Fruit fly (Drosophila melanogaster) whole organism, prepupa: ENCODE data around the gene CG11267.
A peak's percentile ranks its signal among the peaks of the same experiment; 100 is the strongest.

ENCODE experiments used
- Blimp-1 ChIP-seq: fragments of 200-800 bp; sonication (Bioruptor generic); optimal IDR thresholded peaks from 3 replicates; lab custom pipeline; 2017; ENCODE audit warnings: missing biosample characterization, missing genetic modification characterization, mild to moderate bottlenecking, moderate library complexity, missing genetic modification reagents
- CG11762 ChIP-seq: fragments of 200-800 bp; sonication (Bioruptor generic); optimal IDR thresholded peaks from 3 replicates; lab custom pipeline; 2016; ENCODE audit warnings: missing biosample characterization, missing genetic modification characterization; ENCODE audit not compliant: insufficient read depth
- CG11902 ChIP-seq: fragments of 200-800 bp; sonication (Bioruptor generic); optimal IDR thresholded peaks from 3 replicates; lab custom pipeline; 2016; ENCODE audit warnings: missing biosample characterization, missing genetic modification characterization
- CG3032 ChIP-seq: fragments of 200-800 bp; optimal IDR thresholded peaks from 2 replicates; lab custom pipeline; 2019; ENCODE audit warnings: missing biosample characterization, mild to moderate bottlenecking, missing genetic modification characterization, moderate library complexity
- CG31627 ChIP-seq: fragments of 200-800 bp; sonication (Bioruptor generic); optimal IDR thresholded peaks from 3 replicates; lab custom pipeline; 2016; ENCODE audit warnings: missing biosample characterization, missing genetic modification characterization
- CG34406 ChIP-seq: fragments of 200-800 bp; sonication (Bioruptor generic); optimal IDR thresholded peaks from 3 replicates; lab custom pipeline; 2016; ENCODE audit warnings: missing biosample characterization, missing genetic modification characterization
- CG3919 ChIP-seq: fragments of 200-800 bp; sonication (Bioruptor generic); optimal IDR thresholded peaks from 3 replicates; lab custom pipeline; 2016; ENCODE audit warnings: missing biosample characterization, missing genetic modification characterization
- CG4318 ChIP-seq: fragments of 200-800 bp; sonication (Bioruptor generic); optimal IDR thresholded peaks from 3 replicates; lab custom pipeline; 2017; ENCODE audit warnings: missing biosample characterization, mild to moderate bottlenecking, missing genetic modification characterization
- CG6163 ChIP-seq: fragments of 200-800 bp; sonication (Bioruptor generic); IDR thresholded peaks from 3 replicates; pipeline ENCODE4 v1.3.6; 2022; ENCODE audit warnings: missing biosample characterization, missing genetic modification characterization
- CG6792 ChIP-seq: fragments of 200-800 bp; sonication (Bioruptor generic); optimal IDR thresholded peaks from 3 replicates; lab custom pipeline; 2016; ENCODE audit warnings: missing biosample characterization, missing genetic modification characterization
- CG6854 ChIP-seq: fragments of 200-800 bp; sonication (Bioruptor generic); optimal IDR thresholded peaks from 2 replicates; lab custom pipeline; 2017; ENCODE audit warnings: missing biosample characterization, mild to moderate bottlenecking, missing genetic modification characterization
- CG7368 ChIP-seq: fragments of 200-800 bp; sonication (Bioruptor generic); optimal IDR thresholded peaks from 3 replicates; lab custom pipeline; 2016; ENCODE audit warnings: missing biosample characterization, missing genetic modification characterization
- CG8319 ChIP-seq: fragments of 200-800 bp; sonication (Bioruptor generic); optimal IDR thresholded peaks from 3 replicates; lab custom pipeline; 2016; ENCODE audit warnings: missing biosample characterization, missing genetic modification characterization
- CG8632 ChIP-seq: fragments of 200-800 bp; sonication (Bioruptor generic); optimal IDR thresholded peaks from 3 replicates; lab custom pipeline; 2016; ENCODE audit warnings: missing biosample characterization, missing genetic modification characterization
- CG9139 ChIP-seq: fragments of 200-800 bp; sonication (Bioruptor generic); optimal IDR thresholded peaks from 3 replicates; lab custom pipeline; 2017; ENCODE audit warnings: missing biosample characterization, mild to moderate bottlenecking, missing genetic modification characterization
- Eip78C ChIP-seq: fragments of 200-800 bp; sonication (Bioruptor generic); peaks from one replicate; lab custom pipeline; 2016; ENCODE audit warnings: missing biosample characterization, missing genetic modification characterization
- Eip93F ChIP-seq: fragments of 200-800 bp; sonication (Bioruptor generic); optimal IDR thresholded peaks from 2 replicates; lab custom pipeline; 2016; ENCODE audit warnings: missing biosample characterization, mild to moderate bottlenecking, missing genetic modification characterization
- Ets21C ChIP-seq: fragments of 200-800 bp; sonication (Bioruptor generic); optimal IDR thresholded peaks from 3 replicates; lab custom pipeline; 2016; ENCODE audit warnings: missing biosample characterization, missing genetic modification characterization
- Ets96B ChIP-seq: fragments of 200-800 bp; optimal IDR thresholded peaks from 2 replicates; lab custom pipeline; 2019; ENCODE audit warnings: missing biosample characterization, mild to moderate bottlenecking, missing genetic modification characterization, moderate library complexity
- Gug ChIP-seq: fragments of 200-800 bp; sonication (Bioruptor generic); IDR thresholded peaks from 2 replicates; pipeline ENCODE4 v1.3.6; 2022; ENCODE audit warnings: missing biosample characterization, missing genetic modification characterization
- Hr38 ChIP-seq: sonication (Bioruptor generic); optimal IDR thresholded peaks from 2 replicates; lab custom pipeline; 2016; ENCODE audit warnings: missing biosample characterization, missing genetic modification characterization
- Hr39 ChIP-seq: fragments of 200-800 bp; sonication (Bioruptor generic); optimal IDR thresholded peaks from 2 replicates; lab custom pipeline; 2016; ENCODE audit warnings: missing biosample characterization, missing genetic modification characterization
- Hr4 ChIP-seq: fragments of 200-800 bp; sonication (Bioruptor generic); optimal IDR thresholded peaks from 3 replicates; lab custom pipeline; 2016; ENCODE audit warnings: missing biosample characterization, missing genetic modification characterization
- Met ChIP-seq: fragments of 200-800 bp; sonication (Bioruptor generic); optimal IDR thresholded peaks from 3 replicates; lab custom pipeline; 2016; ENCODE audit warnings: missing biosample characterization, missing genetic modification characterization
- OdsH ChIP-seq: fragments of 200-800 bp; sonication (Bioruptor generic); optimal IDR thresholded peaks from 3 replicates; lab custom pipeline; 2016; ENCODE audit warnings: missing biosample characterization, missing genetic modification characterization
- Smox ChIP-seq: fragments of 200-800 bp; sonication (Bioruptor generic); optimal IDR thresholded peaks from 3 replicates; lab custom pipeline; 2016; ENCODE audit warnings: missing biosample characterization, missing genetic modification characterization
- Sox102F ChIP-seq: fragments of 200-800 bp; sonication (Bioruptor generic); optimal IDR thresholded peaks from 2 replicates; lab custom pipeline; 2016; ENCODE audit warnings: missing biosample characterization, mild to moderate bottlenecking, missing genetic modification characterization
- Sox15 ChIP-seq: fragments of 200-800 bp; sonication (Bioruptor generic); optimal IDR thresholded peaks from 3 replicates; lab custom pipeline; 2016; ENCODE audit warnings: missing biosample characterization, missing genetic modification characterization
- achi ChIP-seq: fragments of 200-800 bp; sonication (Bioruptor generic); optimal IDR thresholded peaks from 3 replicates; lab custom pipeline; 2016; ENCODE audit warnings: missing biosample characterization, missing genetic modification characterization
- cyc ChIP-seq: fragments of 200-800 bp; sonication (Bioruptor generic); optimal IDR thresholded peaks from 3 replicates; lab custom pipeline; 2016; ENCODE audit warnings: missing biosample characterization, missing genetic modification characterization
- dac ChIP-seq: fragments of 200-800 bp; sonication (Bioruptor generic); optimal IDR thresholded peaks from 2 replicates; lab custom pipeline; 2017; ENCODE audit warnings: missing biosample characterization, mild to moderate bottlenecking, missing genetic modification characterization
- dsx ChIP-seq: fragments of 200-800 bp; optimal IDR thresholded peaks from 3 replicates; lab custom pipeline; 2019; ENCODE audit warnings: missing biosample characterization, mild to moderate bottlenecking, missing genetic modification characterization, moderate library complexity; ENCODE audit not compliant: poor library complexity, severe bottlenecking
- esn ChIP-seq: fragments of 200-800 bp; sonication (Bioruptor generic); optimal IDR thresholded peaks from 2 replicates; lab custom pipeline; 2016; ENCODE audit warnings: missing biosample characterization, mild to moderate bottlenecking, missing genetic modification characterization, moderate library complexity
- fd59A ChIP-seq: fragments of 200-800 bp; sonication (Bioruptor generic); optimal IDR thresholded peaks from 2 replicates; lab custom pipeline; 2017; ENCODE audit warnings: missing biosample characterization, mild to moderate bottlenecking, missing genetic modification characterization, missing genetic modification reagents
- fd85E ChIP-seq: fragments of 200-800 bp; sonication (Bioruptor generic); optimal IDR thresholded peaks from 3 replicates; lab custom pipeline; 2016; ENCODE audit warnings: missing biosample characterization, missing genetic modification characterization
- lz ChIP-seq: fragments of 200-800 bp; sonication (Bioruptor generic); optimal IDR thresholded peaks from 3 replicates; lab custom pipeline; 2016; ENCODE audit warnings: missing biosample characterization, missing genetic modification characterization
- net ChIP-seq: fragments of 200-800 bp; sonication (Bioruptor generic); optimal IDR thresholded peaks from 3 replicates; lab custom pipeline; 2016; ENCODE audit warnings: missing biosample characterization, missing genetic modification characterization
- pdm3 ChIP-seq: fragments of 200-800 bp; sonication (Bioruptor generic); optimal IDR thresholded peaks from 3 replicates; lab custom pipeline; 2016; ENCODE audit warnings: missing biosample characterization, missing genetic modification characterization
- spab ChIP-seq: fragments of 200-800 bp; sonication (Bioruptor generic); optimal IDR thresholded peaks from 2 replicates; lab custom pipeline; 2017; ENCODE audit warnings: missing biosample characterization, mild to moderate bottlenecking, missing genetic modification characterization, missing genetic modification reagents
- ss ChIP-seq, 2 experiments: fragments of 200-800 bp; sonication (Bioruptor generic); optimal IDR thresholded peaks; 2 replicates in 1 of 2; 3 replicates in 1 of 2; lab custom pipeline; 2017 to 2018; ENCODE audit warnings: mild to moderate bottlenecking in 2 of 2, missing biosample characterization in 2 of 2, missing genetic modification characterization in 2 of 2, moderate library complexity in 1 of 2
- svp ChIP-seq: fragments of 200-800 bp; sonication (Bioruptor generic); peaks from one replicate; lab custom pipeline; 2016; ENCODE audit warnings: missing biosample characterization, missing genetic modification characterization
- topi ChIP-seq: fragments of 200-800 bp; sonication (Bioruptor generic); optimal IDR thresholded peaks from 3 replicates; lab custom pipeline; 2016; ENCODE audit warnings: missing biosample characterization, missing genetic modification characterization
- vri ChIP-seq: fragments of 200-800 bp; sonication (Bioruptor generic); optimal IDR thresholded peaks from 3 replicates; lab custom pipeline; 2016; ENCODE audit warnings: missing biosample characterization, mild to moderate bottlenecking, missing genetic modification characterization

Gene CG11267

DNA sequence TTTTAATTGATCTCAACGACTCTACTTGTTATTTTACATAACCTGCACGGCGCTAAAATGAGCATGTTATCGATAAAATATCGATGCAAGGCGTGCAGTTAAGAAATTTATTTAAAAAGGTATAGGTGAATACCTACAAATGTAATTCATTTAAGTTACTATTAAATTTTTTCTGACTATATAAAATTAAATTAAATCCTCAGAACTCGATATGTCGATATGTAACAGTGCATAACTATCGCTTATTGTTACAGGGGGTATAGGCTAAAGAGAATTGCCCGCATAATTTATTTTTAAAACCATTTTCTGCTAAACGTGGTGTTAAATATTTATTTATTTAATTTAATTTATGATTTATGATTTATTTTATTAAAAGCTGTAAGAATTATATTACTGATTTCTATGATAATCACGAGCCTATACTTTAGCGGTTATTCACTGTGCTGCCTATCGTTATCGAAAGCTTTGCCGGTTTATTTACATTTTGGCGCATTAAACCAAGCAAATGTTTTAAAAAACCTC, 2.0 kb downstream of the CG11267 start, which contains the start of the genes mRpL20 and Icmt (continued):
- TF ChIP-seq spab (GFP tag; lab: Kevin White, UChicago): peak; percentile 77
- TF ChIP-seq dsx: peak; percentile 95
- peak; percentile 97 for TF ChIP-seq Eip78C
- TF ChIP-seq CG6854 (GFP tag; lab: Kevin White, UChicago): peak; percentile 57
- peak; percentile 72 for TF ChIP-seq dac (GFP tag; lab: Kevin White, UChicago)
- peak; percentile 96 for TF ChIP-seq Ets96B (tag; lab: Kevin White, UChicago)
- TF ChIP-seq CG8632 (GFP tag; lab: Kevin White, UChicago): peak; percentile 95
- peak; percentile 73 for TF ChIP-seq CG9139
- TF ChIP-seq ss (GFP tag; optimal IDR thresholded peaks at IDR 0.05; lab: Kevin White, UChicago): peak; percentile 85 to 91
- TF ChIP-seq CG7368: peak; percentile 67
- peak; percentile 86 for TF ChIP-seq CG31627 (GFP tag; lab: Kevin White, UChicago)
- peak; percentile 82 for TF ChIP-seq fd59A (GFP tag; lab: Kevin White, UChicago)
- peak; percentile 84 for TF ChIP-seq CG4318 (GFP tag; lab: Kevin White, UChicago)
- TF ChIP-seq fd85E (GFP tag; lab: Kevin White, UChicago): peak; percentile 35
- peak; percentile 75 for TF ChIP-seq Ets21C
- TF ChIP-seq CG11902 (GFP tag; lab: Kevin White, UChicago): peak; percentile 86

DNA sequence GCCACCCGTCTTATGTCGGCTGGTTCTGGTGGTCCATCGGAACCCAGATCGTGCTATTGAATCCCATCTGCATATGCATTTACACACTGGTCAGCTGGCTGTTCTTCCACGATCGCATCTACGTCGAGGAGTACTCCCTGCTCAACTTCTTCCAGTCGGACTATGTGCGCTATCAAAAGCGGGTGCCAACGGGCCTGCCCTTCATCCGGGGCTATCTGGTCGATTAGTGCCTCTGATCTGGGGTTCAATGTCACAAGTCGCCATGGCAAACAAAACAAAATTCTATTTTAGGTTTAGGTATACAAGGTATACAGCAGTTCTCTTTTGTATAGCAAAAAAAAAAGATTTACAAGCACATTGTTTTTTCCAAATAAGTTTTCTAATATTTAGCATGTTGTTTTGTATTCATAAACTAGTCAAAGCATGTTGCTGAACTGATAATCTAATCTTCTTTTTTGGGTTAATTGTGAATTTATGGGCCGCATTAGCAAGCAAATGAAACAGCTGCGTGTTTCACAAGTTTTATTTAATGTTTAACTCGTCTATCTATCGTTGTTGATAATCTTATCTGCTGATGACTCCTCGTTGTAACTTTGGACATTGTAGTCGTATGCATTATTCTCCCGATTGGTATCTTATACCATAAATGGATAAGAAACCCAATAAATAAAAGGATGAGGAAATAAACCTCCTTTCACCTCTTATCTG, 3.6 kb downstream of the CG11267 start:
- TF ChIP-seq Hr39 (GFP tag; lab: Kevin White, UChicago) (no peak), CG4318 (GFP tag; lab: Kevin White, UChicago) (no peak), CG6792 (no peak), Eip93F (GFP tag; lab: Kevin White, UChicago) (no peak), svp (peak; percentile 78), achi (GFP tag; lab: Kevin White, UChicago) (no peak), CG31627 (GFP tag; lab: Kevin White, UChicago) (no peak), OdsH (GFP tag; lab: Kevin White, UChicago) (no peak), CG11762 (GFP tag; lab: Kevin White, UChicago) (no peak)

DNA sequence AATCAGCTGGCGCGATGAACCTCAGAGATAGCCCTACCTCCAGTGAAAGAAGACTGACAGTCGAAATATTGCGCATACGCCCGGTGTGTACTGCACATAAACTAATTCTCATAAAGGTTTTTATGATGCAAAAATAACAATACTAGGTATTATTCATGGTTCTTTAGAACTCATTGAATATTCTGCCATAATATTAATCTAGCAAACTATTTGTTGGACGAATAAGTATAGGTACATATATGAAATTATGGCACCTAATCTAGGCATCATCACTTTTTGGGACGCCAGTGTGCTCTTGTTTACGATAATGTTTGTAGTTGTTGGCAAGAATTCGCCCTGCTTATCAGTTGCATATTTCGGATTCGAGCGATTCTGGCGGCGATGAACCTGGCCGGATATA, 5.9 kb downstream of the CG11267 start:
- peak; percentile 73 for TF ChIP-seq topi (GFP tag; lab: Kevin White, UChicago)
- peak; percentile 60 for TF ChIP-seq cyc (GFP tag; lab: Kevin White, UChicago)
- no peak for TF ChIP-seq Hr38 (GFP tag; lab: Kevin White, UChicago)
- TF ChIP-seq CG3919 (GFP tag; lab: Kevin White, UChicago): peak; percentile 30
- TF ChIP-seq CG34406 (GFP tag; lab: Kevin White, UChicago): peak; percentile 47
- peak; percentile 80 for TF ChIP-seq Sox102F (GFP tag; lab: Kevin White, UChicago)
- 0 out of 2 replicates have a peak, but pooled peaks have one; percentile 27 for TF ChIP-seq Gug (GFP tag; lab: Robert Waterston, UW)
- TF ChIP-seq esn (GFP tag; lab: Kevin White, UChicago): peak; percentile 83
- peak; percentile 77 for TF ChIP-seq Eip78C
- peak; percentile 54 for TF ChIP-seq OdsH (GFP tag; lab: Kevin White, UChicago)
- TF ChIP-seq Hr4: peak; percentile 28
- TF ChIP-seq Met (GFP tag; lab: Kevin White, UChicago): peak; percentile 71
- no peak for TF ChIP-seq CG3032
- peak; percentile 42 for TF ChIP-seq net (GFP tag; lab: Kevin White, UChicago)
- 0 out of 3 replicates have a peak, but pooled peaks have one; percentile 14 for TF ChIP-seq CG6163 (GFP tag; lab: Robert Waterston, UW)
- peak; percentile 79 for TF ChIP-seq lz (GFP tag; lab: Kevin White, UChicago)
- TF ChIP-seq pdm3 (GFP tag; lab: Kevin White, UChicago): peak; percentile 50
- TF ChIP-seq spab (GFP tag; lab: Kevin White, UChicago): no peak
- TF ChIP-seq CG31627 (GFP tag; lab: Kevin White, UChicago): peak; percentile 64
- TF ChIP-seq ss (GFP tag; optimal IDR thresholded peaks at IDR 0.05; lab: Kevin White, UChicago): no peak
- peak; percentile 36 for TF ChIP-seq CG11902 (GFP tag; lab: Kevin White, UChicago)
- peak; percentile 60 for TF ChIP-seq Ets21C
- TF ChIP-seq Hr39 (GFP tag; lab: Kevin White, UChicago): peak; percentile 79
- no peak for TF ChIP-seq Blimp-1 (GFP tag; lab: Kevin White, UChicago)
- TF ChIP-seq CG8319 (GFP tag; lab: Kevin White, UChicago): peak; percentile 43
- peak; percentile 32 for TF ChIP-seq Sox15 (GFP tag; lab: Kevin White, UChicago)
- TF ChIP-seq fd85E (GFP tag; lab: Kevin White, UChicago): no peak
- peak; percentile 53 for TF ChIP-seq CG7368
- TF ChIP-seq svp: peak; percentile 97
- TF ChIP-seq CG8632 (GFP tag; lab: Kevin White, UChicago): peak; percentile 57
- peak; percentile 43 for TF ChIP-seq achi (GFP tag; lab: Kevin White, UChicago)
- no peak for TF ChIP-seq CG4318 (GFP tag; lab: Kevin White, UChicago)
- TF ChIP-seq vri (GFP tag; lab: Kevin White, UChicago): peak; percentile 59
- TF ChIP-seq dac (GFP tag; lab: Kevin White, UChicago): no peak
- TF ChIP-seq Ets96B (tag; lab: Kevin White, UChicago): no peak
- peak; percentile 65 for TF ChIP-seq CG6792
- peak; percentile 75 for TF ChIP-seq Smox (GFP tag; lab: Kevin White, UChicago)
